Fruit fly (Drosophila melanogaster): ENCODE measurements around the gene CG14259.
A peak's percentile ranks its signal among the peaks of the same experiment; 100 is the strongest.

The CG14259 gene

DNA sequence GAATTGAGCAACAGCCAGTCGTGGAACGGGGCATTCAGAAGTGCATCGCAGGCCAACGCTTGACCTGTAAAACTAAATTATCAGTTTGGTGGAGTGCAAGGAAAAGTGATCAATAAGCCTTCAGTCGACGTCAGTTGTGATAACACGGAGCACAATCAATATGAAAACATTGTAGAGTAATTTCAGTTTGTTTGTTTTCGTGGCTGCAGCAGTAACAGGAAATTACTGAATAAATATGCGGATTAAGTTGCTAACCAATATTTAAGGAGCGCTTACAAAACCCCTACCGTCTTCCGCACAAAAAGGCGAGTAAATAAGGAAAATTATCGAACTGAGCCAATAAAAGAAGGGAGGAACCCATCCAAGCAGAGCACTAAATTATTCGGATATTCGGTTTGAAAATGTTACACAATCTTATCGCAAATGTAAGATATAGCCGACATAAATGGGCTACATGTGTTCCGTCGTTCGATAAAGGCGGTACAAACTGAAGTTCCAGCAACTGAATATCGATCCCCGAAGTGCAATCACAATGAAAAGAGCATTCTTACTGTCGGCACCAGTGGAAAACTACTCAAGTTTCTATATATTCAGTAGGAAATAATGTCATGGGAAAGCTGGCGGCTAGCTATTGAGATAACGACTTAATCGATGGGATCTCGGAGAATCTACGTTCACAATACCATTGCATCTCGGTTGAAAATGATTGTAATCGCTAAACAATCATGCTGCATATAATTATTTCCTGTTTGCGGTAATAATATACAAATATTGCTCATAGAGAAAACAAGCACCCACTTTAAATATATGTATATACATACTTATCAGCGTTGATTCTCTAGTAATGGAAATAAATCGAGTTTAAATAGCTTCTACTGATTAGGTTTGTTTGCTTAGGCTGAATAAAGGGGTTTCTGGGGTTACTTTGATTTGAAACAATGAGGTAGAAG is 41.6 kb downstream of the CG14259 start (continued):
- TF ChIP-seq pb (GFP tag; optimal IDR thresholded peaks at IDR 0.05): no peak
- no peak for TF ChIP-seq Dip2 (GFP tag; IDR thresholded peaks at IDR 0.05)
- peak; percentile 35 for TF ChIP-seq grau (tag; optimal IDR thresholded peaks at IDR 0.05)
- TF ChIP-seq CG3163 (GFP tag; optimal IDR thresholded peaks at IDR 0.05): peak; percentile 40
- TF ChIP-seq NC2α (GFP tag; optimal IDR thresholded peaks at IDR 0.05): peak; percentile 80
- no peak for TF ChIP-seq cas (GFP tag; IDR thresholded peaks at IDR 0.05)
- no peak for TF ChIP-seq Gug (GFP tag; IDR thresholded peaks at IDR 0.05)
- 0 out of 2 replicates have a peak, but pooled peaks have one; percentile 12 for TF ChIP-seq CG10366 (GFP tag; IDR thresholded peaks at IDR 0.05)
- no peak for TF ChIP-seq CG11696 (GFP tag; IDR thresholded peaks at IDR 0.05)
- TF ChIP-seq klu (GFP tag; IDR thresholded peaks at IDR 0.05): no peak
- TF ChIP-seq CG11504 (tag; optimal IDR thresholded peaks at IDR 0.05): peak; percentile 53
- peak; percentile 13; the same call in 1 of the 2 replicates for TF ChIP-seq ttk (GFP tag; IDR thresholded peaks at IDR 0.05)
- peak; percentile 29 for TF ChIP-seq CG13775 (GFP tag; optimal IDR thresholded peaks at IDR 0.05)
- peak; percentile 62 for TF ChIP-seq Blimp-1 (GFP tag; optimal IDR thresholded peaks at IDR 0.05)
- TF ChIP-seq gce (GFP tag; IDR thresholded peaks at IDR 0.05): no peak
- peak; percentile 56 for TF ChIP-seq CG12942 (GFP tag; optimal IDR thresholded peaks at IDR 0.05)
- peak; percentile 28 for TF ChIP-seq kay (GFP tag; optimal IDR thresholded peaks at IDR 0.05)
- TF ChIP-seq Gsc (GFP tag; IDR thresholded peaks at IDR 0.05): no peak
- no peak for TF ChIP-seq ro (GFP tag; IDR thresholded peaks at IDR 0.05)
- peak; percentile 52 for TF ChIP-seq CG7271 (tag; optimal IDR thresholded peaks at IDR 0.05)
- TF ChIP-seq Mes4 (GFP tag; optimal IDR thresholded peaks at IDR 0.05): peak; percentile 71
- no peak for TF ChIP-seq luna (GFP tag; optimal IDR thresholded peaks at IDR 0.05)
- peak; percentile 86 for TF ChIP-seq gsb-n (tag; optimal IDR thresholded peaks at IDR 0.05)
- peak; percentile 50 for TF ChIP-seq CHES-1-like (GFP tag; optimal IDR thresholded peaks at IDR 0.05)
- peak; percentile 71 for TF ChIP-seq Camta (GFP tag; optimal IDR thresholded peaks at IDR 0.05)
- TF ChIP-seq CG8290 (GFP tag; optimal IDR thresholded peaks at IDR 0.05): peak; percentile 75
- peak; percentile 61 to 65 for TF ChIP-seq CG8290 (tag; optimal IDR thresholded peaks at IDR 0.05)
- no peak for TF ChIP-seq ERR (GFP tag; optimal IDR thresholded peaks at IDR 0.05)
- TF ChIP-seq Sox102F (GFP tag; optimal IDR thresholded peaks at IDR 0.05): peak; percentile 62
- TF ChIP-seq CG6689 (GFP tag; IDR thresholded peaks at IDR 0.05): peak; percentile 65; the same call in 1 of the 2 replicates
- TF ChIP-seq CG11398 (GFP tag; optimal IDR thresholded peaks at IDR 0.05): peak; percentile 82
- TF ChIP-seq kah (GFP tag; optimal IDR thresholded peaks at IDR 0.05): peak; percentile 32
- TF ChIP-seq bab2 (GFP tag; optimal IDR thresholded peaks at IDR 0.05): peak; percentile 70
- TF ChIP-seq CG15011 (GFP tag; optimal IDR thresholded peaks at IDR 0.05): peak; percentile 71
- TF ChIP-seq Side (GFP tag; optimal IDR thresholded peaks at IDR 0.05): peak; percentile 68
- peak; percentile 69 for TF ChIP-seq CG14710 (tag; optimal IDR thresholded peaks at IDR 0.05)
- peak; percentile 46 for TF ChIP-seq en (GFP tag; optimal IDR thresholded peaks at IDR 0.05)
- peak; percentile 46 for TF ChIP-seq CG8944 (GFP tag; optimal IDR thresholded peaks at IDR 0.05)
- peak; percentile 32 for TF ChIP-seq Oli (tag; optimal IDR thresholded peaks at IDR 0.05)
- no peak for TF ChIP-seq sug (tag; optimal IDR thresholded peaks at IDR 0.05)
- TF ChIP-seq CG9932 (GFP tag; IDR thresholded peaks at IDR 0.05): no peak
- no peak for TF ChIP-seq Dip3 (GFP tag; optimal IDR thresholded peaks at IDR 0.05)
- TF ChIP-seq Nf-YA (GFP tag; IDR thresholded peaks at IDR 0.05): 0 out of 2 replicates have a peak, but pooled peaks have one; percentile 24
- 0 out of 2 replicates have a peak, but pooled peaks have one; percentile 38 for TF ChIP-seq CG43689 (GFP tag; IDR thresholded peaks at IDR 0.05)
- TF ChIP-seq CG1792 (GFP tag; optimal IDR thresholded peaks at IDR 0.05): peak; percentile 74
- TF ChIP-seq dysf (GFP tag; IDR thresholded peaks at IDR 0.05): peak; percentile 17; the same call in 1 of the 3 replicates
- TF ChIP-seq CG10959 (GFP tag; IDR thresholded peaks at IDR 0.05): peak; percentile 50; the same call in 1 of the 2 replicates
- TF ChIP-seq sqz (GFP tag; optimal IDR thresholded peaks at IDR 0.05): peak; percentile 71
- no peak for TF ChIP-seq Stat92E (GFP tag; optimal IDR thresholded peaks at IDR 0.05)
- peak; percentile 55 for TF ChIP-seq tio (GFP tag; optimal IDR thresholded peaks at IDR 0.05)
